Worm (Caenorhabditis elegans): Measurements from ENCODE around the gene K02C4.3.
A peak's percentile ranks its signal among the peaks of the same experiment; 100 is the strongest.

Gene K02C4.3

ce11 chrII:8086803-8087202 is at the start of gene K02C4.3:
Gene K02C4.3 (minus strand): TSS chrII:8086853.
- TF ChIP-seq xbp-1 (tag; optimal IDR thresholded peaks at IDR 0.05) (peak; percentile 74), hlh-4 (tag; optimal IDR thresholded peaks at IDR 0.05) (no peak), swsn-7 (tag; optimal IDR thresholded peaks at IDR 0.05) (peak; percentile 76), nhr-90 (tag; optimal IDR thresholded peaks at IDR 0.05; ENCODE audit: poor library complexity) (peak; percentile 77), nhr-47 (tag; optimal IDR thresholded peaks at IDR 0.05) (peak; percentile 81), egl-13 (tag; optimal IDR thresholded peaks at IDR 0.05) (peak; percentile 44), efl-1 (optimal IDR thresholded peaks at IDR 0.05) (peak; percentile 90 to 93), efl-1 (GFP tag; optimal IDR thresholded peaks at IDR 0.05 in 1 of 2) (peak; percentile 90 to 99), alr-1 (tag; optimal IDR thresholded peaks at IDR 0.05; ENCODE audit: borderline replicate concordance) (no peak), lir-3 (tag; optimal IDR thresholded peaks at IDR 0.05; ENCODE audit: poor library complexity) (peak; percentile 50), aly-2 (tag; optimal IDR thresholded peaks at IDR 0.05) (peak; percentile 24), sup-37 (GFP tag; optimal IDR thresholded peaks at IDR 0.05) (peak; percentile 25), mdl-1 (tag; optimal IDR thresholded peaks at IDR 0.05) (peak in 1 of 2 experiments; percentile 60), nhr-11 (tag; optimal IDR thresholded peaks at IDR 0.05) (no peak), snpc-4 (tag; optimal IDR thresholded peaks at IDR 0.05) (peak; percentile 89), irx-1 (tag; optimal IDR thresholded peaks at IDR 0.05) (peak; percentile 71), zag-1 (tag; optimal IDR thresholded peaks at IDR 0.05) (no peak), dsc-1 (tag; optimal IDR thresholded peaks at IDR 0.05) (peak; percentile 78), elt-3 (tag; optimal IDR thresholded peaks at IDR 0.05) (peak in 2 of 6 experiments; percentile 45 to 53), fkh-4 (tag; optimal IDR thresholded peaks at IDR 0.05; ENCODE audit: borderline replicate concordance) (peak; percentile 12), nhr-77 (tag; optimal IDR thresholded peaks at IDR 0.05) (peak; percentile 33), ces-1 (GFP tag; optimal IDR thresholded peaks at IDR 0.05) (no peak), sptf-1 (tag; optimal IDR thresholded peaks at IDR 0.05) (no peak), elt-2 (tag; optimal IDR thresholded peaks at IDR 0.05) (peak; percentile 18), snu-23 (GFP tag; optimal IDR thresholded peaks at IDR 0.05) (peak; percentile 85), unc-30 (tag; optimal IDR thresholded peaks at IDR 0.05) (no peak), nhr-85 (tag) (peak; percentile 79), ztf-4 (tag; optimal IDR thresholded peaks at IDR 0.05) (no peak), lin-39 (tag; optimal IDR thresholded peaks at IDR 0.05) (peak; percentile 60), ceh-82 (tag; optimal IDR thresholded peaks at IDR 0.05) (peak; percentile 51 to 66 (median 62)), jun-1 (tag; optimal IDR thresholded peaks at IDR 0.05) (peak; percentile 39), blmp-1 (tag; optimal IDR thresholded peaks at IDR 0.05) (peak; percentile 76), C04F5.9 (tag; optimal IDR thresholded peaks at IDR 0.05) (peak; percentile 55), lsy-2 (tag; optimal IDR thresholded peaks at IDR 0.05) (peak; percentile 87 to 90), dpl-1 (GFP tag; optimal IDR thresholded peaks at IDR 0.05) (peak; percentile 86 to 94 (median 93)), mep-1 (tag; optimal IDR thresholded peaks at IDR 0.05) (peak; percentile 87), vab-15 (tag; optimal IDR thresholded peaks at IDR 0.05) (no peak), fos-1 (tag; optimal IDR thresholded peaks at IDR 0.05) (peak; percentile 31), fkh-8 (tag; optimal IDR thresholded peaks at IDR 0.05) (peak; percentile 43), efl-3 (GFP tag; optimal IDR thresholded peaks at IDR 0.05) (no peak), sox-4 (tag; optimal IDR thresholded peaks at IDR 0.05) (peak; percentile 14), unc-98 (GFP tag; IDR thresholded peaks at IDR 0.05) (no peak), skn-1 (tag; optimal IDR thresholded peaks at IDR 0.05) (peak; percentile 77), lin-15B (tag; optimal IDR thresholded peaks at IDR 0.05) (peak; percentile 42), zip-4 (GFP tag; optimal IDR thresholded peaks at IDR 0.05) (peak; percentile 28), lin-14 (GFP tag; optimal IDR thresholded peaks at IDR 0.05) (peak; percentile 75), F16B12.6 (tag; optimal IDR thresholded peaks at IDR 0.05) (peak; percentile 28), nhr-28 (tag; optimal IDR thresholded peaks at IDR 0.05) (no peak), ceh-8 (GFP tag; optimal IDR thresholded peaks at IDR 0.05) (peak; percentile 72), nhr-19 (GFP tag; conservative IDR thresholded peaks at IDR 0.05) (peak; percentile 77), nhr-71 (tag; optimal IDR thresholded peaks at IDR 0.05) (peak; percentile 85), ztf-11 (tag; optimal IDR thresholded peaks at IDR 0.05) (peak in 1 of 2 experiments; percentile 63), grh-1 (GFP tag; IDR thresholded peaks at IDR 0.05) (peak; percentile 37; the same call in 1 of the 2 replicates)
